Worm (Caenorhabditis elegans) whole organism, mixed stage, embryonic: ENCODE data around the gene M05D6.9.

Source experiments
- M03D4.4 ChIP-seq: sonication (generic microtip); optimal IDR thresholded peaks from 2 replicates; lab custom pipeline; 2017; ENCODE audit warnings: mild to moderate bottlenecking, missing genetic modification characterization, missing compliant biosample characterization
- bed-3 ChIP-seq: fragments of 200-800 bp; sonication (Bioruptor generic); optimal IDR thresholded peaks from 3 replicates; lab custom pipeline; 2018; ENCODE audit warnings: mild to moderate bottlenecking, missing genetic modification characterization, moderate library complexity, missing compliant biosample characterization
- blmp-1 ChIP-seq: fragments of 150-350 bp; optimal IDR thresholded peaks from 2 replicates; lab custom pipeline; 2014; ENCODE audit warnings: missing biosample characterization, missing genetic modification characterization
- ceh-39 ChIP-seq: fragments of 150-350 bp; optimal IDR thresholded peaks from 2 replicates; lab custom pipeline; 2014; ENCODE audit warnings: missing biosample characterization, missing genetic modification characterization
- ceh-43 ChIP-seq: fragments of 200-800 bp; sonication (Bioruptor generic); optimal IDR thresholded peaks from 2 replicates; lab custom pipeline; 2018; ENCODE audit warnings: mild to moderate bottlenecking, missing genetic modification characterization, moderate library complexity, missing compliant biosample characterization
- ceh-83 ChIP-seq: fragments of 200-800 bp; sonication (Bioruptor generic); optimal IDR thresholded peaks from 2 replicates; lab custom pipeline; 2018; ENCODE audit warnings: mild to moderate bottlenecking, missing genetic modification characterization, missing compliant biosample characterization
- ces-1 ChIP-seq: fragments of 150-350 bp; optimal IDR thresholded peaks from 2 replicates; lab custom pipeline; 2014; ENCODE audit warnings: missing biosample characterization, missing genetic modification reagents, missing genetic modification characterization
- cnd-1 ChIP-seq: fragments of 200-800 bp; sonication (Bioruptor generic); optimal IDR thresholded peaks from 2 replicates; lab custom pipeline; 2018; ENCODE audit warnings: mild to moderate bottlenecking, missing genetic modification characterization, missing compliant biosample characterization
- drap-1 ChIP-seq: fragments of 200-800 bp; sonication (Bioruptor generic); optimal IDR thresholded peaks from 3 replicates; lab custom pipeline; 2018; ENCODE audit warnings: mild to moderate bottlenecking, missing genetic modification characterization, missing compliant biosample characterization
- elt-1 ChIP-seq: sonication (generic microtip); optimal IDR thresholded peaks from 2 replicates; lab custom pipeline; 2017; ENCODE audit warnings: missing genetic modification characterization, mild to moderate bottlenecking, missing compliant biosample characterization, antibody characterized with exemption, moderate library complexity, borderline replicate concordance; ENCODE audit not compliant: insufficient read depth
- elt-3 ChIP-seq: fragments of 150-350 bp; optimal IDR thresholded peaks from 2 replicates; lab custom pipeline; 2014; ENCODE audit warnings: missing biosample characterization, missing genetic modification characterization
- flh-1 ChIP-seq: fragments of 200-800 bp; sonication (Bioruptor generic); optimal IDR thresholded peaks from 2 replicates; lab custom pipeline; 2018; ENCODE audit warnings: mild to moderate bottlenecking, missing genetic modification characterization, moderate library complexity, missing compliant biosample characterization
- ham-2 ChIP-seq: fragments of 200-800 bp; sonication (Bioruptor generic); optimal IDR thresholded peaks from 2 replicates; lab custom pipeline; 2018; ENCODE audit warnings: mild to moderate bottlenecking, missing genetic modification characterization, missing compliant biosample characterization
- hlh-1 ChIP-seq: fragments of 150-350 bp; optimal IDR thresholded peaks from 2 replicates; lab custom pipeline; 2014; ENCODE audit warnings: missing biosample characterization, missing genetic modification reagents, missing genetic modification characterization
- lin-13 ChIP-seq: fragments of 150-350 bp; optimal IDR thresholded peaks from 2 replicates; lab custom pipeline; 2014; ENCODE audit warnings: missing biosample characterization, missing genetic modification characterization
- lin-32 ChIP-seq: fragments of 200-800 bp; sonication (Bioruptor generic); optimal IDR thresholded peaks from 2 replicates; lab custom pipeline; 2018; ENCODE audit warnings: mild to moderate bottlenecking, missing genetic modification characterization, missing compliant biosample characterization
- lsy-2 ChIP-seq: fragments of 150-350 bp; optimal IDR thresholded peaks from 2 replicates; lab custom pipeline; 2014; ENCODE audit warnings: missing biosample characterization, missing genetic modification characterization
- mab-5 ChIP-seq: fragments of 150-350 bp; optimal IDR thresholded peaks from 2 replicates; lab custom pipeline; 2014; ENCODE audit warnings: missing biosample characterization, missing genetic modification characterization
- mep-1 ChIP-seq: fragments of 150-350 bp; optimal IDR thresholded peaks from 2 replicates; lab custom pipeline; 2017; ENCODE audit warnings: missing biosample characterization, missing genetic modification reagents, missing genetic modification characterization, inconsistent platforms
- mls-2 ChIP-seq: sonication (generic microtip); optimal IDR thresholded peaks from 2 replicates; lab custom pipeline; 2016; ENCODE audit warnings: mild to moderate bottlenecking, missing genetic modification characterization, moderate library complexity, missing compliant biosample characterization
- nhr-12 ChIP-seq: fragments of 150-350 bp; optimal IDR thresholded peaks from 2 replicates; lab custom pipeline; 2014; ENCODE audit warnings: missing biosample characterization, missing genetic modification characterization
- nhr-2 ChIP-seq: fragments of 150-350 bp; optimal IDR thresholded peaks from 2 replicates; lab custom pipeline; 2014; ENCODE audit warnings: missing biosample characterization, missing genetic modification characterization
- nhr-237 ChIP-seq: fragments of 150-350 bp; optimal IDR thresholded peaks from 2 replicates; lab custom pipeline; 2014; ENCODE audit warnings: missing biosample characterization, missing genetic modification characterization
- nhr-28 ChIP-seq: fragments of 150-350 bp; optimal IDR thresholded peaks from 2 replicates; lab custom pipeline; 2014; ENCODE audit warnings: missing biosample characterization, missing genetic modification characterization
- nhr-76 ChIP-seq: sonication (generic microtip); optimal IDR thresholded peaks from 2 replicates; lab custom pipeline; 2017; ENCODE audit warnings: missing biosample characterization, missing genetic modification characterization
- pha-4 ChIP-seq: fragments of 150-350 bp; optimal IDR thresholded peaks from 2 replicates; lab custom pipeline; 2018; ENCODE audit warnings: missing biosample characterization, missing genetic modification reagents, missing genetic modification characterization
- sem-2 ChIP-seq: fragments of 200-800 bp; sonication (Bioruptor generic); optimal IDR thresholded peaks from 2 replicates; lab custom pipeline; 2018; ENCODE audit warnings: mild to moderate bottlenecking, missing genetic modification characterization, missing compliant biosample characterization
- snpc-4 ChIP-seq: fragments of 150-350 bp; optimal IDR thresholded peaks from 2 replicates; lab custom pipeline; 2014; ENCODE audit warnings: missing biosample characterization, missing genetic modification characterization
- sptf-1 ChIP-seq: sonication (generic microtip); optimal IDR thresholded peaks from 2 replicates; lab custom pipeline; 2017; ENCODE audit warnings: mild to moderate bottlenecking, missing genetic modification characterization, moderate library complexity, missing compliant biosample characterization
- tbx-8 ChIP-seq: fragments of 200-800 bp; sonication (Bioruptor generic); optimal IDR thresholded peaks from 2 replicates; lab custom pipeline; 2018; ENCODE audit warnings: mild to moderate bottlenecking, missing genetic modification characterization, moderate library complexity, missing compliant biosample characterization
- unc-120 ChIP-seq: sonication (generic microtip); optimal IDR thresholded peaks from 2 replicates; lab custom pipeline; 2017; ENCODE audit warnings: missing genetic modification characterization, missing compliant biosample characterization; ENCODE audit not compliant: poor library complexity, severe bottlenecking
- unc-39 ChIP-seq: fragments of 150-350 bp; optimal IDR thresholded peaks from 2 replicates; lab custom pipeline; 2014; ENCODE audit warnings: missing biosample characterization, missing genetic modification characterization
- unc-62 ChIP-seq: fragments of 150-350 bp; optimal IDR thresholded peaks from 2 replicates; lab custom pipeline; 2014; ENCODE audit warnings: missing biosample characterization, missing genetic modification reagents, missing genetic modification characterization
- zip-8 ChIP-seq: fragments of 150-350 bp; optimal IDR thresholded peaks from 2 replicates; lab custom pipeline; 2014; ENCODE audit warnings: missing biosample characterization, missing genetic modification characterization
- ztf-11 ChIP-seq: fragments of 150-350 bp; optimal IDR thresholded peaks from 2 replicates; lab custom pipeline; 2014; ENCODE audit warnings: missing biosample characterization, missing genetic modification characterization

Gene M05D6.9

ce11 chrII:8480166-8480565, 13.9 kb upstream of the M05D6.9 start, which contains the start of gene lact-4:
lact-4 (minus strand) TSS chrII:8480478.
- TF ChIP-seq unc-120: no peak
- no peak for TF ChIP-seq flh-1 (GFP tag; lab: Kevin White, UChicago)
- TF ChIP-seq hlh-1: no peak
- TF ChIP-seq blmp-1: no peak

DNA sequence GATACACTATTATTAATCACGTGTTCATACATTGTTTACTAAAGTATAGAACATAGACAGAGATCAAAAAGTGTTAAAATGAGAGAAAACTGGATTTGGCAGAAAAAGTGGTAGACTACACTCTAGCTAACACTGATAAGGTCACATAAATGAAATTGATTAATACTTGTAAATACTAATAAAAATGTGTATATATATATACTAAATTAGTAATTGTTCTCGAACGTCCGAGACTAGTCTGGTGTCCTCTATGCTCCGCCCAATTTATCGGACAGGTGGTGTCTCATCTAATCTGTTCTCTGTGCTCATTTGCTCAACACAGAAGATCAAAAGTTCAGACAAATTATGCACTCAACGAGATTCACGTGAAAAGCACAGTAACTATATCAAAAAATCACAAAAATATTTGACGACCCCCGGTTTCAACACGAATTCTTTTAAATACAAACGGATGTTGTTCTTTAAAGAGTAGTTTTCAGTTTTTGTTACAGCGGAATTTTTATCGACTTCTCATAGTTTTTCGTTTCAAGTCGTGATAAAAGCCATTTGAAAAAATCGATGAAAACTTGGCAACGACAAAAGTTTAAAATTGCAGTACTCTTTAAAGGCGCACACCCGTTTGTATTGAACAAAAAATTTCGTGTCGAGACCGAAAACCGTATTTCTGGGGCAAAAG, 12.9 kb upstream of the M05D6.9 start:
- TF ChIP-seq mab-5 (tag; lab: Kevin White, UChicago) (peak; percentile 44), sem-2 (GFP tag; lab: Kevin White, UChicago) (no peak), nhr-12 (tag; lab: Kevin White, UChicago) (no peak), mls-2 (tag; lab: Kevin White, UChicago) (no peak), nhr-2 (tag; lab: Kevin White, UChicago) (peak; percentile 58), cnd-1 (tag; lab: Kevin White, UChicago) (no peak), bed-3 (no peak), sptf-1 (no peak), elt-3 (tag; lab: Kevin White, UChicago) (no peak), ham-2 (GFP tag; lab: Kevin White, UChicago) (no peak), blmp-1 (no peak), snpc-4 (tag; lab: Kevin White, UChicago) (no peak), lin-13 (tag; lab: Kevin White, UChicago) (no peak), nhr-28 (tag; lab: Kevin White, UChicago) (no peak), ceh-83 (GFP tag; lab: Kevin White, UChicago) (no peak), pha-4 (tag; lab: Kevin White, UChicago) (peak; percentile 10), M03D4.4 (tag; lab: Kevin White, UChicago) (no peak), flh-1 (GFP tag; lab: Kevin White, UChicago) (no peak), nhr-76 (tag; lab: Kevin White, UChicago) (no peak), nhr-237 (no peak), drap-1 (GFP tag; lab: Kevin White, UChicago) (no peak), ceh-43 (GFP tag; lab: Kevin White, UChicago) (no peak), unc-39 (no peak), lin-32 (GFP tag; lab: Kevin White, UChicago) (no peak), unc-62 (GFP tag; lab: Kevin White, UChicago) (peak; percentile 70), unc-120 (peak; percentile 62), mep-1 (tag; lab: Kevin White, UChicago) (no peak), ceh-39 (tag; lab: Kevin White, UChicago) (peak; percentile 34), elt-1 (no peak), ztf-11 (no peak), tbx-8 (GFP tag; lab: Kevin White, UChicago) (no peak), lsy-2 (no peak), zip-8 (tag; lab: Kevin White, UChicago) (no peak), hlh-1 (peak; percentile 84), ces-1 (no peak)

ce11 chrII:8481731-8482253, 12.3 kb upstream of the M05D6.9 start, which contains the start of gene M05D6.5:
M05D6.5 (minus strand) TSS chrII:8482203.
- TF ChIP-seq mls-2 (tag; lab: Kevin White, UChicago) (no peak), sptf-1 (no peak), drap-1 (GFP tag; lab: Kevin White, UChicago) (no peak), bed-3 (no peak), ceh-39 (tag; lab: Kevin White, UChicago) (no peak), elt-3 (tag; lab: Kevin White, UChicago) (no peak), ces-1 (no peak), unc-62 (GFP tag; lab: Kevin White, UChicago) (no peak), nhr-12 (tag; lab: Kevin White, UChicago) (no peak), elt-1 (no peak), nhr-237 (no peak), nhr-76 (tag; lab: Kevin White, UChicago) (no peak), M03D4.4 (tag; lab: Kevin White, UChicago) (no peak), ham-2 (GFP tag; lab: Kevin White, UChicago) (no peak), lin-32 (GFP tag; lab: Kevin White, UChicago) (no peak), pha-4 (tag; lab: Kevin White, UChicago) (no peak), ceh-83 (GFP tag; lab: Kevin White, UChicago) (no peak)
- TF ChIP-seq, all 35 proteins: peak for 0
